Fruit fly (Drosophila melanogaster): ENCODE data around the gene Cpr67Fa2.

Cpr67Fa2 gene

dm6 chr3L:10869144-10869543 lies 22.4 kb upstream of the Cpr67Fa2 start:
- TF ChIP-seq CG12605 (GFP tag; IDR thresholded peaks at IDR 0.05) (no peak), CG8301 (tag; optimal IDR thresholded peaks at IDR 0.05) (no peak), Ets98B (GFP tag; IDR thresholded peaks at IDR 0.05) (no peak), CG14655 (GFP tag; optimal IDR thresholded peaks at IDR 0.05) (no peak), CG8159 (tag; optimal IDR thresholded peaks at IDR 0.05) (no peak), gl (tag; optimal IDR thresholded peaks at IDR 0.05) (no peak)

DNA sequence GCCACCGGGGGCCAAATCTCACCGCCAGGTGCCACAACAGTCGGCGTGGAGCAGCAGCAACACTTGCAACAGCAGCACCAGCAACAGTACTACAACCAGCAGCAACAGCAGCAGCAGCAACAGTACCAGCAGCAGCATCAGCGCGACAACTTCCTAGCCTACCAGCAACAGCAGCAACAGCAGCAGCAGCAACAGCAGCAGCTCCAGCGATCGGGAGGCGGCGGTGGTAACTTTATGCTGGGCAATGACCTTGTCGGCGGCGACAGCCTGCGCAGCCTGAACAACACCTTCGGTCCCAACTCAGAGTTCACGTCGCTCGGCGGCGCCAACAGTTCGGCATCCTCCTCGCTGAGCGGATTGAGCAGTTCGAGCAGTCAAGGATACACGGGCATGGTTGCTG lies 21.4 kb upstream of the Cpr67Fa2 start:
- TF ChIP-seq CG9948 (tag; optimal IDR thresholded peaks at IDR 0.05) (no peak), Snoo (tag; optimal IDR thresholded peaks at IDR 0.05) (no peak), Ets98B (GFP tag; IDR thresholded peaks at IDR 0.05) (no peak), CG34367 (tag; optimal IDR thresholded peaks at IDR 0.05) (no peak), D1 (tag; optimal IDR thresholded peaks at IDR 0.05) (no peak), CG17806 (tag; optimal IDR thresholded peaks at IDR 0.05) (no peak), Pif1A (GFP tag; optimal IDR thresholded peaks at IDR 0.05) (no peak), CG14655 (GFP tag; optimal IDR thresholded peaks at IDR 0.05) (no peak), CG8301 (tag; optimal IDR thresholded peaks at IDR 0.05) (no peak), CG8159 (tag; optimal IDR thresholded peaks at IDR 0.05) (no peak), CG13204 (GFP tag; optimal IDR thresholded peaks at IDR 0.05) (no peak), CG15710 (tag; optimal IDR thresholded peaks at IDR 0.05) (no peak), EcR (GFP tag; optimal IDR thresholded peaks at IDR 0.05) (no peak), CG10348 (GFP tag; IDR thresholded peaks at IDR 0.05) (no peak)

DNA sequence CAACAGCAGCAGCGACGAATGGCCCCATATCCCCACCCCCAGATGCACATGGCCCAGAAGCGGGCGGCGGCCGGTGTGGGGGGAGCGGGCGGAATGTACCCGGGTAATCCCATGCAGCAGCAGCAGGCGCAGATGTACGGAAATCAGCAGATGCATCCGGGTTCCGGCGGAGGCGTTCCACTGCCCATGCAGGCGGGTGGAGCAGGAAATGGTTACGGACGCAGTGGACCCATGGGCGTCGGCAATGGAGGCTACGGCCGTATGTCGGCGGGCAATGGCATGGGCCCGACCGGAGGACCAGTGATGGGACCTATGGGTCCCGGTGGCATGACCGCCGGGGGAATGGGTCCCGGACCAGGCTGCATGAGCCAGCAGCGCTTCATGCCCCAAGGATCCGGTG lies 20.0 kb upstream of the Cpr67Fa2 start:
- TF ChIP-seq fd96Ca (GFP tag; IDR thresholded peaks at IDR 0.05) (no peak), CG12605 (GFP tag; IDR thresholded peaks at IDR 0.05) (no peak), CG9948 (tag; optimal IDR thresholded peaks at IDR 0.05) (no peak), Pif1B (GFP tag; optimal IDR thresholded peaks at IDR 0.05) (no peak), CG32121 (GFP tag; IDR thresholded peaks at IDR 0.05) (no peak), CG8159 (tag; optimal IDR thresholded peaks at IDR 0.05) (no peak), CG4496 (GFP tag; IDR thresholded peaks at IDR 0.05) (no peak), D1 (tag; optimal IDR thresholded peaks at IDR 0.05) (no peak), CG15710 (tag; optimal IDR thresholded peaks at IDR 0.05) (no peak)

- no peak for TF ChIP-seq CG12605 (GFP tag; IDR thresholded peaks at IDR 0.05)
- no peak for TF ChIP-seq CG34367 (tag; optimal IDR thresholded peaks at IDR 0.05)
- no peak for TF ChIP-seq CG8301 (tag; optimal IDR thresholded peaks at IDR 0.05)
- no peak for TF ChIP-seq rn (GFP tag; IDR thresholded peaks at IDR 0.05)
- no peak for TF ChIP-seq CG32121 (GFP tag; IDR thresholded peaks at IDR 0.05)
- TF ChIP-seq CG8159 (tag; optimal IDR thresholded peaks at IDR 0.05), result no peak
- TF ChIP-seq CG4496 (GFP tag; IDR thresholded peaks at IDR 0.05), result no peak
- TF ChIP-seq Pif1B (GFP tag; optimal IDR thresholded peaks at IDR 0.05), result no peak
- no peak for TF ChIP-seq CG15710 (tag; optimal IDR thresholded peaks at IDR 0.05)
- TF ChIP-seq Snoo (tag; optimal IDR thresholded peaks at IDR 0.05), result no peak
- no peak for TF ChIP-seq Ets98B (GFP tag; IDR thresholded peaks at IDR 0.05)
- no peak for TF ChIP-seq CG9948 (tag; optimal IDR thresholded peaks at IDR 0.05)
- TF ChIP-seq EcR (GFP tag; optimal IDR thresholded peaks at IDR 0.05), result no peak
- TF ChIP-seq Pif1A (GFP tag; optimal IDR thresholded peaks at IDR 0.05), result no peak
- TF ChIP-seq fd96Ca (GFP tag; IDR thresholded peaks at IDR 0.05), result no peak
- no peak for TF ChIP-seq CG14655 (GFP tag; optimal IDR thresholded peaks at IDR 0.05)
- no peak for TF ChIP-seq gl (tag; optimal IDR thresholded peaks at IDR 0.05)
- TF ChIP-seq CG10348 (GFP tag; IDR thresholded peaks at IDR 0.05), result no peak
- TF ChIP-seq D1 (tag; optimal IDR thresholded peaks at IDR 0.05), result no peak
- no peak for TF ChIP-seq CG13204 (GFP tag; optimal IDR thresholded peaks at IDR 0.05)
Observed at dm6 chr3L:10876036-10876435, 15.5 kb upstream of the Cpr67Fa2 start.

DNA sequence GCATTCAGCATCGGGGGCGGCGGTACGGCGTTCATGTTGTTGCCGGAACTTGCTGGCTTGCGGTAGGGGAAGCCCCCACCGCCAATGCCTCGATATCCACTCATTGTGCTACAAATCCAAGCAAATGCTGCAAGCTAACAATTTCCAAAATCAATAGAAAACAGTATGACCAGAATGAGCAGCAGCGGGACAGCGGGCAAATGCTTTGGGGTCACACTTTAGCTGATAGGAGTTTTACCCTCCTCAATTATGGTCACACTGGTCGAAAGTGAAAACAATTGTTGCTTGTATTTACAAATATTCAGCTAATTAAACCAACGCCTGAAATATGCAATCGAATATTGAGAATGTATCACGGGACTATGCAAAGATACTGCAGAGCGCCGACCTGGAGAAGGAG lies 12.7 kb upstream of the Cpr67Fa2 start, which contains the start of the genes CG6418 and Blos4:
TSS of gene CG6418 (minus strand) at position 196 of the 400 bp plus-strand sequence.
TSS of gene Blos4 (plus strand) at position 244 of the 400 bp plus-strand sequence.
- TF ChIP-seq CG15710 (tag; optimal IDR thresholded peaks at IDR 0.05) (no peak), Snoo (tag; optimal IDR thresholded peaks at IDR 0.05) (no peak), D1 (tag; optimal IDR thresholded peaks at IDR 0.05) (no peak), CG4496 (GFP tag; IDR thresholded peaks at IDR 0.05) (0 out of 3 replicates have a peak, but pooled peaks have one; percentile 20), CG9948 (tag; optimal IDR thresholded peaks at IDR 0.05) (no peak), CG17806 (tag; optimal IDR thresholded peaks at IDR 0.05) (no peak)

DNA sequence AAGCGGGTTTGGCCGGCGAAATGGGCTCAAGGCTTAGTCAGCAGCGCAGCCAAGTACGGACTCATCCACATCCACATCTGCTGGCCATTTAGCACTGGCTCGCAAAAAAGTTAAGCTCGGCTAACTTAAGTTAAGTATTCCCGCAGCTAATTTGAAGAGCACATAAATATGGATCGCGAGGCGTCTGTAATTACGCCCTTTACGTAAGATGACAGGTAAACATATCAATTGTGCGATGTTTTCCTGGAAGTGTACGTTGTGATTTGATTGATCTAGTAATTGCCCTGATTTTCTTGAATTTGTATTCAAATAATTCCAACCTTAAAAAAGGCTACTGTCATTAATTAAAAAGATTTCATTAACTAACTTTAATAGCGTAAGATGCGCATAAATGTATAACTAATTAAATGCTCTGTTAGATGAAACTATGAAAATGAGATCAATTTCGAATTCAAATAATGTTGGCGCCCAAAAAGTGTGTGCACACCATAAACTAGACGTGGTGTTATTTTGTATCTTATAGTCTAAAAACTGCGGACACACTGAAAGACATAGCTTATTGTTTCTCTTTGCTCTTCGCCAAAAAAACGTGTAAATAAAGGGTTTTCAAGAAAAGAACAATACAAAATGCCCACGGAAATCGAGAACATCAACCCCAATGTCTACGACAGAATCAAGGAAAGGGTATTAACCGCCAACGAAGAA lies 9.0 kb upstream of the Cpr67Fa2 start, which contains the start of the genes CG6409 and galla-2:
TSS of gene CG6409 (minus strand) at position 51 of the 705 bp plus-strand sequence.
TSS of gene galla-2 (plus strand) at position 555 of the 705 bp plus-strand sequence.
- TF ChIP-seq CG15710 (tag; optimal IDR thresholded peaks at IDR 0.05) (peak; percentile 12), CG12605 (GFP tag; IDR thresholded peaks at IDR 0.05) (no peak)

DNA sequence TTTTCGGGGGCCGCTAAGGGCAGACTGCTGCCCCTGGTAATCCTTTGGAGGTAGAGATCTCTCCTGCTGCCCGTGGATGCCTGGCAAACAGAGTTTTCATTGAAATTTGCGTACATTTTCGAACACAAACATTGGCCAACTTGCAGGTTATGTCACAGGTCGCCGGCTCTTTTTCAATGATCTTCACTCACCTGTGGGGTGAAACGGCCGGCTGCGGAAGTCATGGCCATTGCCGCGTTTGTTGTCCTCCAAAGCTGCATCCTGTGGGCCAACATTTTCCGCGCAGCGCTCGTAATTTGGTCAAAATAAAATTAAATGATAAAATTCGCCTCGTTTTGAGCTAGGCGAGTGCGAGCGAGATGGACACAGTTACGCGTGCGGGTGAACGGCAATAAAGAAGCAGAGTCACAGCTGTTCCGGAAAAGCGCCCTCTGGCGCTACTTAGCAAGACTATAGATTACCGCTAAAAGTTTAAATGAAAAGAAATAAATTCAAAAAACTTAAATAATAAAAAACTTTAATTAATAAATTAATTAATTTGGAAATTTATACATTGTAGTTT lies 5.7 kb upstream of the Cpr67Fa2 start:
- no peak for TF ChIP-seq CG12605 (GFP tag; IDR thresholded peaks at IDR 0.05)
- TF ChIP-seq D1 (tag; optimal IDR thresholded peaks at IDR 0.05), result peak; percentile 76
